In the genomic region with DNA sequence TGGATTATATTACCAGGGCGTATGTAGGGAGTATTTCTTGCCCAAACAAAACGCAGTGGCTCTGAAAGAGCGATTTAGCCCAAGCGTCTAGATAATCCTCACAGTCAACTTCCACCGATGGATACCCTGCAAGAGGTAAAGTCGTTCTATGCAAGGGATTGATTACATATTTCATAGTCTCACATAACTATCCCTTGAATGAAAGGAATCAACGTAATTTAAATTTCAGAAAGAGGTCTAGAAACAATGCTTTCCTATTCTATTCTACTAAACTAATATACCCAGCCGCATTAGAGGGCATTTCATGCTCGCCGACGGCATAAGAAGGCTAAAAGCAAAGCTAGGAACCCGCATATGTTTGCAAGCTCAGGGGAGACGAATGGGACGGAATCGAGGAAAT, we compare ENCODE assay signal across 1 fruit fly cellular context.
TF ChIP-seq lines count a peak whose summit lies in the region.

No protein-coding gene starts in this region.

TF ChIP-seq in whole organism, embryonic, 481 proteins besides CTCF, POLR2A, EP300 and RAD21 (continued from another document):
- no peak for TF ChIP-seq CG4617 (GFP tag; optimal IDR thresholded peaks at IDR 0.05; lab: Kevin White, UChicago; ENCODE audit: borderline replicate concordance)
- TF ChIP-seq Nf-YB (GFP tag; optimal IDR thresholded peaks at IDR 0.05; lab: Kevin White, UChicago) = no peak
- no peak for TF ChIP-seq seq (GFP tag; IDR thresholded peaks at IDR 0.05; lab: Robert Waterston, UW)
- TF ChIP-seq CG7839 (tag; optimal IDR thresholded peaks at IDR 0.05; lab: Kevin White, UChicago) = peak; percentile 63
- TF ChIP-seq CG4404 (GFP tag; IDR thresholded peaks at IDR 0.05; lab: Robert Waterston, UW) = peak; percentile 27; the same call in 1 of the 2 replicates
- TF ChIP-seq tio (GFP tag; optimal IDR thresholded peaks at IDR 0.05; lab: Kevin White, UChicago) = no peak
- no peak for TF ChIP-seq scrt (GFP tag; optimal IDR thresholded peaks at IDR 0.05; lab: Kevin White, UChicago)
- TF ChIP-seq bowl (GFP tag; IDR thresholded peaks at IDR 0.05; lab: Robert Waterston, UW) = no peak
- TF ChIP-seq CG18599 (GFP tag; optimal IDR thresholded peaks at IDR 0.05; lab: Kevin White, UChicago) = peak; percentile 84
- peak; percentile 66 for TF ChIP-seq row (GFP tag; IDR thresholded peaks at IDR 0.05; lab: Robert Waterston, UW)
- TF ChIP-seq dan (GFP tag; IDR thresholded peaks at IDR 0.05; lab: Robert Waterston, UW) = no peak
- no peak for TF ChIP-seq Atf6 (GFP tag; IDR thresholded peaks at IDR 0.05; lab: Robert Waterston, UW)
- TF ChIP-seq CG31441 (GFP tag; IDR thresholded peaks at IDR 0.05; lab: Robert Waterston, UW) = peak; percentile 39; the same call in 1 of the 2 replicates
- TF ChIP-seq CG14710 (tag; optimal IDR thresholded peaks at IDR 0.05; lab: Kevin White, UChicago) = no peak
- peak; percentile 20 for TF ChIP-seq CG13624 (GFP tag; optimal IDR thresholded peaks at IDR 0.05; lab: Kevin White, UChicago)
- TF ChIP-seq CG10321 (GFP tag; IDR thresholded peaks at IDR 0.05; lab: Robert Waterston, UW) = no peak
- TF ChIP-seq CG12391 (tag; optimal IDR thresholded peaks at IDR 0.05; lab: Kevin White, UChicago) = peak; percentile 25
- 0 out of 2 replicates have a peak, but pooled peaks have one; percentile 27 for TF ChIP-seq CG6689 (GFP tag; IDR thresholded peaks at IDR 0.05; lab: Robert Waterston, UW)
- peak; percentile 40 for TF ChIP-seq Sox102F (GFP tag; optimal IDR thresholded peaks at IDR 0.05; lab: Kevin White, UChicago)
- TF ChIP-seq ase (GFP tag; IDR thresholded peaks at IDR 0.05; lab: Robert Waterston, UW) = peak; percentile 31; the same call in 1 of the 3 replicates
- TF ChIP-seq NfI (GFP tag; optimal IDR thresholded peaks at IDR 0.05; lab: Kevin White, UChicago) = peak; percentile 26
- TF ChIP-seq sens (GFP tag; lab: Kevin White, UChicago) = peak; percentile 86
- peak; percentile 30 for TF ChIP-seq mam (GFP tag; optimal IDR thresholded peaks at IDR 0.05; lab: Kevin White, UChicago)
- peak; percentile 26 for TF ChIP-seq CG10147 (GFP tag; optimal IDR thresholded peaks at IDR 0.05; lab: Kevin White, UChicago)
- TF ChIP-seq CG12769 (tag; optimal IDR thresholded peaks at IDR 0.05; lab: Kevin White, UChicago) = peak; percentile 66
- peak; percentile 32 for TF ChIP-seq bcd (GFP tag; optimal IDR thresholded peaks at IDR 0.05; lab: Kevin White, UChicago)
- peak; percentile 38 for TF ChIP-seq lilli (GFP tag; optimal IDR thresholded peaks at IDR 0.05; lab: Kevin White, UChicago)
- TF ChIP-seq Dip3 (GFP tag; optimal IDR thresholded peaks at IDR 0.05; lab: Kevin White, UChicago) = peak; percentile 18
- TF ChIP-seq CG6765 (GFP tag; optimal IDR thresholded peaks at IDR 0.05; lab: Kevin White, UChicago) = no peak
- no peak for TF ChIP-seq CG3407 (GFP tag; optimal IDR thresholded peaks at IDR 0.05; lab: Kevin White, UChicago)
- no peak for TF ChIP-seq CG17328 (GFP tag; IDR thresholded peaks at IDR 0.05; lab: Robert Waterston, UW)
